Worm (Caenorhabditis elegans) whole organism, L4 larva: Measurements from ENCODE around the gene clec-22.

ENCODE experiments used
- F10B5.3 ChIP-seq: sonication (generic microtip); optimal IDR thresholded peaks from 2 replicates; lab custom pipeline; 2016; ENCODE audit warnings: mild to moderate bottlenecking, missing genetic modification characterization, missing compliant biosample characterization
- F49E8.2 ChIP-seq: sonication (generic microtip); optimal IDR thresholded peaks from 2 replicates; lab custom pipeline; 2016; ENCODE audit warnings: missing compliant biosample characterization, mild to moderate bottlenecking, missing genetic modification characterization, borderline replicate concordance
- R02D3.7 ChIP-seq: fragments of 150-350 bp; sonication (generic microtip); optimal IDR thresholded peaks from 3 replicates; lab custom pipeline; 2014; ENCODE audit warnings: missing biosample characterization, missing genetic modification characterization
- Y105C5A.15 ChIP-seq: fragments of 200-800 bp; sonication (Bioruptor generic); IDR thresholded peaks from 2 replicates; pipeline ENCODE4 v1.3.6; 2022; ENCODE audit warnings: missing genetic modification characterization, missing compliant biosample characterization
- Y48G9A.11 ChIP-seq: fragments of 200-800 bp; sonication (Bioruptor generic); IDR thresholded peaks from 2 replicates; pipeline ENCODE4 v1.3.6; 2022; ENCODE audit warnings: missing genetic modification reagents, missing genetic modification characterization, missing compliant biosample characterization
- ZK546.5 ChIP-seq, 2 experiments: sonication (generic microtip); optimal IDR thresholded peaks; 2 replicates each; lab custom pipeline; 2017; ENCODE audit warnings: missing biosample characterization in 2 of 2, missing genetic modification characterization in 2 of 2
- aly-2 ChIP-seq: sonication (generic microtip); optimal IDR thresholded peaks from 2 replicates; lab custom pipeline; 2018; ENCODE audit warnings: missing biosample characterization, missing genetic modification characterization
- arid-1 ChIP-seq: fragments of 200-800 bp; sonication (Bioruptor generic); conservative IDR thresholded peaks from 2 replicates; pipeline ENCODE4 v1.3.6; 2022; ENCODE audit warnings: missing genetic modification reagents, missing genetic modification characterization, missing compliant biosample characterization
- ceh-82 ChIP-seq: sonication (generic microtip); optimal IDR thresholded peaks from 2 replicates; lab custom pipeline; 2017; ENCODE audit warnings: missing biosample characterization, missing genetic modification characterization
- cey-2 ChIP-seq: sonication (generic microtip); optimal IDR thresholded peaks from 3 replicates; lab custom pipeline; 2017; ENCODE audit warnings: missing genetic modification characterization, mild to moderate bottlenecking, missing compliant biosample characterization, antibody characterized with exemption, borderline replicate concordance; ENCODE audit not compliant: insufficient read depth
- dmd-6 ChIP-seq: fragments of 200-800 bp; sonication (Bioruptor generic); IDR thresholded peaks from 2 replicates; pipeline ENCODE4 v1.3.6; 2022; ENCODE audit warnings: missing genetic modification reagents, missing genetic modification characterization, missing compliant biosample characterization
- dmd-8 ChIP-seq: fragments of 200-800 bp; sonication (Bioruptor generic); IDR thresholded peaks from 2 replicates; pipeline ENCODE4 v1.3.6; 2022; ENCODE audit warnings: missing genetic modification characterization, missing compliant biosample characterization
- duxl-1 ChIP-seq: sonication (generic microtip); optimal IDR thresholded peaks from 2 replicates; lab custom pipeline; 2016; ENCODE audit warnings: mild to moderate bottlenecking, missing genetic modification characterization, moderate library complexity, missing compliant biosample characterization; ENCODE audit not compliant: poor library complexity
- dve-1 ChIP-seq: sonication (generic microtip); optimal IDR thresholded peaks from 2 replicates; lab custom pipeline; 2017; ENCODE audit warnings: antibody characterized with exemption, mild to moderate bottlenecking, missing genetic modification characterization, missing compliant biosample characterization; ENCODE audit not compliant: insufficient read depth
- egl-27 ChIP-seq: sonication (generic microtip); optimal IDR thresholded peaks from 3 replicates; lab custom pipeline; 2017; ENCODE audit warnings: missing biosample characterization, missing genetic modification reagents, missing genetic modification characterization
- lim-7 ChIP-seq: fragments of 200-800 bp; sonication (Bioruptor generic); IDR thresholded peaks from 2 replicates; pipeline ENCODE4 v1.3.6; 2022; ENCODE audit warnings: missing genetic modification characterization, missing compliant biosample characterization
- mes-2 ChIP-seq: sonication (generic microtip); optimal IDR thresholded peaks from 2 replicates; lab custom pipeline; 2016; ENCODE audit warnings: missing genotype, mild to moderate bottlenecking, missing genetic modification characterization, missing compliant biosample characterization; ENCODE audit not compliant: poor library complexity, severe bottlenecking
- mxl-2 ChIP-seq: fragments of 200-800 bp; sonication (Bioruptor generic); conservative IDR thresholded peaks from 2 replicates; pipeline ENCODE4 v1.3.6; 2022; ENCODE audit warnings: missing genetic modification reagents, missing genetic modification characterization, missing compliant biosample characterization
- mxl-3 ChIP-seq: fragments of 200-800 bp; sonication (Bioruptor generic); optimal IDR thresholded peaks from 2 replicates; lab custom pipeline; 2018; ENCODE audit warnings: mild to moderate bottlenecking, missing genetic modification characterization, missing compliant biosample characterization
- nhr-11 ChIP-seq: fragments of 150-350 bp; optimal IDR thresholded peaks from 2 replicates; lab custom pipeline; 2014; ENCODE audit warnings: missing biosample characterization, missing genetic modification characterization
- nhr-25 ChIP-seq: sonication (generic microtip); optimal IDR thresholded peaks from 2 replicates; lab custom pipeline; 2017; ENCODE audit warnings: missing genetic modification characterization, mild to moderate bottlenecking, missing compliant biosample characterization, antibody characterized with exemption, moderate library complexity, borderline replicate concordance; ENCODE audit not compliant: insufficient read depth
- nhr-42 ChIP-seq: fragments of 200-800 bp; sonication (Bioruptor generic); IDR thresholded peaks from 2 replicates; pipeline ENCODE4 v1.3.6; 2022; ENCODE audit warnings: missing genetic modification characterization, missing compliant biosample characterization
- nhr-48 ChIP-seq: sonication (generic microtip); optimal IDR thresholded peaks from 2 replicates; lab custom pipeline; 2016; ENCODE audit warnings: mild to moderate bottlenecking, missing genetic modification characterization, missing compliant biosample characterization
- pqm-1 ChIP-seq: sonication (generic microtip); optimal IDR thresholded peaks from 2 replicates; lab custom pipeline; 2017; ENCODE audit warnings: missing biosample characterization, missing genetic modification characterization
- rbr-2 ChIP-seq: sonication (generic microtip); optimal IDR thresholded peaks from 2 replicates; lab custom pipeline; 2016; ENCODE audit warnings: missing genotype, missing genetic modification characterization, missing compliant biosample characterization
- skn-1 ChIP-seq: fragments of 150-350 bp; optimal IDR thresholded peaks from 2 replicates; lab custom pipeline; 2014; ENCODE audit warnings: missing biosample characterization, missing genetic modification characterization
- spr-1 ChIP-seq: sonication (generic microtip); optimal IDR thresholded peaks from 2 replicates; lab custom pipeline; 2016; ENCODE audit warnings: mild to moderate bottlenecking, missing genetic modification characterization, missing compliant biosample characterization
- tag-97 ChIP-seq: fragments of 200-800 bp; sonication (Bioruptor generic); IDR thresholded peaks from 2 replicates; pipeline ENCODE4 v1.3.6; 2022; ENCODE audit warnings: missing genetic modification characterization, missing compliant biosample characterization
- tra-1 ChIP-seq: fragments of 200-800 bp; sonication (Bioruptor generic); IDR thresholded peaks from 2 replicates; pipeline ENCODE4 v1.3.6; 2022; ENCODE audit warnings: missing genetic modification reagents, missing genetic modification characterization, missing compliant biosample characterization
- unc-130 ChIP-seq: sonication (generic microtip); optimal IDR thresholded peaks from 2 replicates; lab custom pipeline; 2016; ENCODE audit warnings: missing genetic modification reagents, missing genetic modification characterization, missing compliant biosample characterization
- unc-62 ChIP-seq, 3 experiments: fragments of 150-350 bp in 1 of 3; sonication (generic microtip); optimal IDR thresholded peaks in 2 of 3; peaks in 1 of 3; 1 replicate in 1 of 3; 2 replicates in 2 of 3; lab custom pipeline; 2014 to 2017; ENCODE audit warnings: missing biosample characterization in 3 of 3, missing genetic modification characterization in 3 of 3, missing genetic modification reagents in 3 of 3, missing genotype in 1 of 3
- zfp-2 ChIP-seq: sonication (generic microtip); optimal IDR thresholded peaks from 2 replicates; lab custom pipeline; 2016; ENCODE audit warnings: mild to moderate bottlenecking, missing genetic modification characterization, missing compliant biosample characterization
- zfp-3 ChIP-seq: fragments of 200-800 bp; sonication (Bioruptor generic); conservative IDR thresholded peaks from 2 replicates; pipeline ENCODE4 v1.3.6; 2022; ENCODE audit warnings: missing genetic modification reagents, missing genetic modification characterization, missing compliant biosample characterization
- zip-2 ChIP-seq: fragments of 150-350 bp; optimal IDR thresholded peaks from 2 replicates; lab custom pipeline; 2014; ENCODE audit warnings: missing biosample characterization, missing genetic modification characterization
- ztf-7 ChIP-seq: fragments of 150-350 bp; optimal IDR thresholded peaks from 2 replicates; lab custom pipeline; 2014; ENCODE audit warnings: missing biosample characterization, missing genetic modification characterization

The clec-22 gene

ce11 chrV:16842941-16843340 is 15.3 kb upstream of the clec-22 start, which contains the start of gene clec-25:
Gene clec-25, plus strand, starts transcription at chrV:16843241.
- TF ChIP-seq aly-2 (no peak), nhr-25 (tag; lab: Kevin White, UChicago) (no peak), skn-1 (tag; lab: Kevin White, UChicago) (no peak), duxl-1 (tag; lab: Kevin White, UChicago) (no peak), Y48G9A.11 (GFP tag; lab: Robert Waterston, UW) (no peak), mes-2 (no peak), mxl-3 (no peak), Y105C5A.15 (no peak), nhr-42 (GFP tag; lab: Robert Waterston, UW) (no peak), tag-97 (GFP tag; lab: Robert Waterston, UW) (no peak)
- TF ChIP-seq, all 104 proteins: peak for 0

- TF ChIP-seq unc-62 (GFP tag; optimal IDR thresholded peaks at IDR 0.05 in 1 of 2; lab: Kevin White, UChicago): peak in 1 of 2 experiments; percentile 77
- no peak for TF ChIP-seq unc-62 (tag; optimal IDR thresholded peaks at IDR 0.05; lab: Kevin White, UChicago)
- TF ChIP-seq dmd-6 (GFP tag; lab: Robert Waterston, UW): peak; percentile 38; the same call in 1 of the 2 replicates
- no peak for TF ChIP-seq rbr-2
Measured at ce11 chrV:16848498-16848897, 9.7 kb upstream of the clec-22 start, which contains the start of the genes clec-36 and clec-26. Gene clec-36, minus strand, starts transcription at chrV:16848598. Gene clec-26, plus strand, starts transcription at chrV:16848611.

- TF ChIP-seq zfp-2 (no peak), cey-2 (tag; lab: Kevin White, UChicago) (no peak), nhr-25 (tag; lab: Kevin White, UChicago) (no peak), dmd-8 (GFP tag; lab: Robert Waterston, UW) (no peak), nhr-48 (tag; lab: Kevin White, UChicago) (no peak), Y105C5A.15 (no peak), unc-130 (no peak), pqm-1 (no peak), dmd-6 (GFP tag; lab: Robert Waterston, UW) (no peak), mxl-2 (GFP tag; lab: Robert Waterston, UW) (no peak), F10B5.3 (tag; lab: Kevin White, UChicago) (no peak), nhr-11 (tag; lab: Kevin White, UChicago) (no peak), R02D3.7 (tag; lab: Kevin White, UChicago) (no peak), mxl-3 (no peak), dve-1 (tag; lab: Kevin White, UChicago) (no peak), egl-27 (no peak), ztf-7 (tag; lab: Kevin White, UChicago) (no peak), arid-1 (GFP tag; lab: Robert Waterston, UW) (no peak)
Measured at ce11 chrV:16852002-16852401, 6.2 kb upstream of the clec-22 start, which contains the start of gene clec-37. Gene clec-37, minus strand, starts transcription at chrV:16852102.

ce11 chrV:16853956-16854683 is 4.1 kb upstream of the clec-22 start, which contains the start of the genes clec-35 and clec-27:
Gene clec-35, minus strand, starts transcription at chrV:16854056.
Gene clec-27, plus strand, starts transcription at chrV:16854633.
- TF ChIP-seq Y105C5A.15 (no peak), zip-2 (tag; lab: Kevin White, UChicago) (no peak), zfp-3 (GFP tag; lab: Robert Waterston, UW) (no peak), mxl-3 (no peak), lim-7 (GFP tag; lab: Robert Waterston, UW) (no peak), tra-1 (GFP tag; lab: Robert Waterston, UW) (no peak), ceh-82 (tag; lab: Kevin White, UChicago) (no peak), aly-2 (no peak), rbr-2 (no peak), dve-1 (tag; lab: Kevin White, UChicago) (no peak), spr-1 (no peak), ZK546.5 (tag; optimal IDR thresholded peaks at IDR 0.05; lab: Kevin White, UChicago) (no peak), F49E8.2 (no peak)
